Worm (Caenorhabditis elegans) whole organism, late embryonic: ENCODE results near the gene grk-2.

Experiments
- C38D4.7 ChIP-seq: fragments of 200-800 bp; sonication (Bioruptor generic); optimal IDR thresholded peaks from 2 replicates; lab custom pipeline; 2018; ENCODE audit warnings: mild to moderate bottlenecking, missing genetic modification characterization, moderate library complexity, missing compliant biosample characterization
- F13H6.1 ChIP-seq: sonication (generic microtip); optimal IDR thresholded peaks from 2 replicates; lab custom pipeline; 2016; ENCODE audit warnings: missing genetic modification characterization, missing compliant biosample characterization
- ahr-1 ChIP-seq: sonication (generic microtip); optimal IDR thresholded peaks from 2 replicates; lab custom pipeline; 2016; ENCODE audit warnings: missing genetic modification characterization, missing compliant biosample characterization
- ama-1 ChIP-seq: fragments of 150-350 bp; optimal IDR thresholded peaks from 2 replicates; lab custom pipeline; 2014
- ceh-14 ChIP-seq: sonication (generic microtip); optimal IDR thresholded peaks from 2 replicates; lab custom pipeline; 2016; ENCODE audit warnings: missing genotype, missing genetic modification characterization, missing compliant biosample characterization
- ceh-18 ChIP-seq: sonication (generic microtip); optimal IDR thresholded peaks from 2 replicates; lab custom pipeline; 2016; ENCODE audit warnings: missing genetic modification characterization, missing compliant biosample characterization
- ceh-19 ChIP-seq: fragments of 200-800 bp; sonication (Bioruptor generic); optimal IDR thresholded peaks from 2 replicates; lab custom pipeline; 2018; ENCODE audit warnings: mild to moderate bottlenecking, missing genetic modification characterization, missing compliant biosample characterization
- ceh-22 ChIP-seq: sonication (generic microtip); optimal IDR thresholded peaks from 2 replicates; lab custom pipeline; 2017; ENCODE audit warnings: missing biosample characterization, missing genetic modification characterization
- ceh-30 ChIP-seq: fragments of 150-350 bp; optimal IDR thresholded peaks from 2 replicates; lab custom pipeline; 2014; ENCODE audit warnings: missing biosample characterization, missing genetic modification characterization
- ceh-31 ChIP-seq: sonication (generic microtip); optimal IDR thresholded peaks from 2 replicates; lab custom pipeline; 2016; ENCODE audit warnings: missing genetic modification characterization, missing compliant biosample characterization
- ceh-34 ChIP-seq: sonication (generic microtip); optimal IDR thresholded peaks from 2 replicates; lab custom pipeline; 2016; ENCODE audit warnings: mild to moderate bottlenecking, missing genetic modification characterization, missing compliant biosample characterization
- ceh-48 ChIP-seq: sonication (generic microtip); optimal IDR thresholded peaks from 2 replicates; lab custom pipeline; 2016; ENCODE audit warnings: missing genetic modification characterization, inconsistent platforms, missing compliant biosample characterization
- che-1 ChIP-seq: sonication (generic microtip); optimal IDR thresholded peaks from 2 replicates; lab custom pipeline; 2016; ENCODE audit warnings: mild to moderate bottlenecking, missing genetic modification characterization, missing compliant biosample characterization
- dmd-4 ChIP-seq: sonication (generic microtip); optimal IDR thresholded peaks from 2 replicates; lab custom pipeline; 2016; ENCODE audit warnings: borderline replicate concordance, missing genetic modification characterization, missing compliant biosample characterization
- elt-2 ChIP-seq: sonication (generic microtip); optimal IDR thresholded peaks from 2 replicates; lab custom pipeline; 2016; ENCODE audit warnings: missing genetic modification reagents, missing genetic modification characterization, missing compliant biosample characterization
- ets-4 ChIP-seq: sonication (generic microtip); optimal IDR thresholded peaks from 2 replicates; lab custom pipeline; 2016; ENCODE audit warnings: missing genetic modification characterization, missing compliant biosample characterization
- eyg-1 ChIP-seq: sonication (generic microtip); optimal IDR thresholded peaks from 2 replicates; lab custom pipeline; 2016; ENCODE audit warnings: missing genotype, missing genetic modification characterization, missing compliant biosample characterization
- fax-1 ChIP-seq: sonication (generic microtip); optimal IDR thresholded peaks from 2 replicates; lab custom pipeline; 2016; ENCODE audit warnings: missing genotype, missing genetic modification characterization, missing compliant biosample characterization
- gmeb-2 ChIP-seq: sonication (generic microtip); optimal IDR thresholded peaks from 2 replicates; lab custom pipeline; 2016; ENCODE audit warnings: missing genetic modification characterization, inconsistent platforms, missing compliant biosample characterization
- hlh-13 ChIP-seq: fragments of 200-800 bp; sonication (Bioruptor generic); optimal IDR thresholded peaks from 2 replicates; lab custom pipeline; 2018; ENCODE audit warnings: mild to moderate bottlenecking, missing genetic modification characterization, missing compliant biosample characterization
- hlh-30 ChIP-seq: sonication (generic microtip); optimal IDR thresholded peaks from 2 replicates; lab custom pipeline; 2017; ENCODE audit warnings: antibody characterized with exemption, missing genetic modification characterization, missing compliant biosample characterization; ENCODE audit not compliant: insufficient read depth
- hlh-6 ChIP-seq: sonication (generic microtip); optimal IDR thresholded peaks from 2 replicates; lab custom pipeline; 2016; ENCODE audit warnings: missing genotype, missing genetic modification characterization, missing compliant biosample characterization
- lim-6 ChIP-seq: sonication (generic microtip); optimal IDR thresholded peaks from 2 replicates; lab custom pipeline; 2016; ENCODE audit warnings: missing genetic modification characterization, missing compliant biosample characterization
- lin-11 ChIP-seq: fragments of 200-800 bp; sonication (Bioruptor generic); optimal IDR thresholded peaks from 2 replicates; lab custom pipeline; 2018; ENCODE audit warnings: mild to moderate bottlenecking, missing genetic modification characterization, missing compliant biosample characterization
- madf-2 ChIP-seq: sonication (generic microtip); optimal IDR thresholded peaks from 2 replicates; lab custom pipeline; 2017; ENCODE audit warnings: missing genetic modification characterization, missing compliant biosample characterization
- mec-3 ChIP-seq: sonication (generic microtip); optimal IDR thresholded peaks from 2 replicates; lab custom pipeline; 2016; ENCODE audit warnings: borderline replicate concordance, missing genetic modification characterization, missing compliant biosample characterization
- nfya-1 ChIP-seq: sonication (generic microtip); optimal IDR thresholded peaks from 2 replicates; lab custom pipeline; 2017; ENCODE audit warnings: missing genetic modification characterization, mild to moderate bottlenecking, missing compliant biosample characterization, antibody characterized with exemption, moderate library complexity
- nhr-11 ChIP-seq: fragments of 150-350 bp; optimal IDR thresholded peaks from 2 replicates; lab custom pipeline; 2014; ENCODE audit warnings: missing biosample characterization, missing genetic modification characterization
- odd-2 ChIP-seq: sonication (generic microtip); optimal IDR thresholded peaks from 2 replicates; lab custom pipeline; 2017; ENCODE audit warnings: antibody characterized with exemption, mild to moderate bottlenecking, missing genetic modification characterization, missing compliant biosample characterization
- pat-9 ChIP-seq: fragments of 200-800 bp; sonication (Bioruptor generic); optimal IDR thresholded peaks from 2 replicates; lab custom pipeline; 2018; ENCODE audit warnings: mild to moderate bottlenecking, missing genetic modification characterization, moderate library complexity, missing compliant biosample characterization
- pax-1 ChIP-seq: fragments of 150-350 bp; optimal IDR thresholded peaks from 2 replicates; lab custom pipeline; 2014; ENCODE audit warnings: missing biosample characterization, missing genetic modification characterization
- pha-2 ChIP-seq: sonication (generic microtip); optimal IDR thresholded peaks from 2 replicates; lab custom pipeline; 2017; ENCODE audit warnings: mild to moderate bottlenecking, missing genetic modification characterization, missing compliant biosample characterization
- pros-1 ChIP-seq: fragments of 150-350 bp; optimal IDR thresholded peaks from 2 replicates; lab custom pipeline; 2014; ENCODE audit warnings: missing biosample characterization, missing genetic modification reagents, missing genetic modification characterization
- ref-2 ChIP-seq: sonication (generic microtip); optimal IDR thresholded peaks from 2 replicates; lab custom pipeline; 2016; ENCODE audit warnings: missing genetic modification characterization, missing compliant biosample characterization
- sox-2 ChIP-seq: fragments of 200-800 bp; sonication (Bioruptor generic); IDR thresholded peaks from 2 replicates; pipeline ENCODE4 v1.3.6; 2022; ENCODE audit warnings: missing genetic modification reagents, missing genetic modification characterization, missing compliant biosample characterization
- sox-4 ChIP-seq: sonication (generic microtip); optimal IDR thresholded peaks from 2 replicates; lab custom pipeline; 2017; ENCODE audit warnings: mild to moderate bottlenecking, missing genetic modification characterization, inconsistent platforms, missing compliant biosample characterization
- tbx-2 ChIP-seq: sonication (generic microtip); optimal IDR thresholded peaks from 2 replicates; lab custom pipeline; 2016; ENCODE audit warnings: missing genetic modification characterization, missing compliant biosample characterization
- tbx-7 ChIP-seq: sonication (generic microtip); optimal IDR thresholded peaks from 2 replicates; lab custom pipeline; 2016; ENCODE audit warnings: missing genotype, missing genetic modification characterization, missing compliant biosample characterization
- unc-42 ChIP-seq: sonication (generic microtip); optimal IDR thresholded peaks from 2 replicates; lab custom pipeline; 2016; ENCODE audit warnings: missing genotype, missing genetic modification characterization, missing compliant biosample characterization
- unc-86 ChIP-seq: sonication (generic microtip); optimal IDR thresholded peaks from 2 replicates; lab custom pipeline; 2016; ENCODE audit warnings: missing genetic modification characterization, missing compliant biosample characterization
- zip-5 ChIP-seq: sonication (generic microtip); optimal IDR thresholded peaks from 2 replicates; lab custom pipeline; 2016; ENCODE audit warnings: missing genetic modification characterization, missing compliant biosample characterization
- ztf-16 ChIP-seq: sonication (generic microtip); optimal IDR thresholded peaks from 2 replicates; lab custom pipeline; 2017; ENCODE audit warnings: missing genetic modification characterization, missing compliant biosample characterization

The grk-2 gene

DNA sequence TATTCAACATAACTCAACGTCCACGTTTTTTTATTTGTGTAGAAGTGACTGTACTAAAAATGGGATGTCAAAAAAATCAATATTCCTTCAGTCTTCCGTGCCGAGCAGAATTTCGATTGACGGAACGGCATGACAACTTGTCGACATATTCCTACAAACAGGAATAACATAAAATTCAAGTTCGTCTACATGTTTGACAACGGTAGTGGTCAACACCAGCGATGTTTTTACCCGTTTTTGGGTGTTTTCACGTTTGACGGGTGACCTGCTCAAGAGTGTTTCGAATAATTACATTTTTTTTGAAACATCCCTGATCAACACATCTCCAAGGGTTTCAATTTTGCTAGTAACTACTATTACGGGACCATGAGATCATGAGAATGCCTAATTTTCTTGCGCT is 16.0 kb downstream of the grk-2 start, which contains the start of gene W02B3.7:
TSS of gene W02B3.7 (minus strand) at position 101 of the 400 bp plus-strand sequence.
- TF ChIP-seq sox-4 (no peak), pros-1 (no peak), ceh-48 (tag; lab: Kevin White, UChicago) (no peak), pha-2 (tag; lab: Kevin White, UChicago) (no peak), ceh-14 (tag; lab: Kevin White, UChicago) (no peak), nhr-11 (tag; lab: Kevin White, UChicago) (no peak), ceh-18 (no peak), tbx-2 (tag; lab: Kevin White, UChicago) (no peak), tbx-7 (tag; lab: Kevin White, UChicago) (no peak), ceh-22 (tag; lab: Kevin White, UChicago) (no peak), che-1 (no peak), unc-86 (tag; lab: Kevin White, UChicago) (no peak), gmeb-2 (tag; lab: Kevin White, UChicago) (no peak)

- TF ChIP-seq tbx-7 (tag; lab: Kevin White, UChicago) (no peak), F13H6.1 (tag; lab: Kevin White, UChicago) (no peak), lin-11 (no peak), eyg-1 (no peak), ceh-31 (tag; lab: Kevin White, UChicago) (no peak), ceh-14 (tag; lab: Kevin White, UChicago) (no peak), sox-4 (no peak), dmd-4 (tag; lab: Kevin White, UChicago) (no peak), ceh-30 (no peak), ets-4 (tag; lab: Kevin White, UChicago) (no peak), sox-2 (GFP tag; lab: Robert Waterston, UW) (no peak), hlh-6 (tag; lab: Kevin White, UChicago) (no peak), ama-1 (lab: Kevin White, UChicago) (no peak), odd-2 (tag; lab: Kevin White, UChicago) (no peak), lim-6 (tag; lab: Kevin White, UChicago) (no peak), nfya-1 (tag; lab: Kevin White, UChicago) (no peak)
Measured at ce11 chrIII:696372-696771, 20.4 kb downstream of the grk-2 start, which contains the start of gene sel-15. TSS of gene sel-15 (minus strand) at chrIII:696472.

DNA sequence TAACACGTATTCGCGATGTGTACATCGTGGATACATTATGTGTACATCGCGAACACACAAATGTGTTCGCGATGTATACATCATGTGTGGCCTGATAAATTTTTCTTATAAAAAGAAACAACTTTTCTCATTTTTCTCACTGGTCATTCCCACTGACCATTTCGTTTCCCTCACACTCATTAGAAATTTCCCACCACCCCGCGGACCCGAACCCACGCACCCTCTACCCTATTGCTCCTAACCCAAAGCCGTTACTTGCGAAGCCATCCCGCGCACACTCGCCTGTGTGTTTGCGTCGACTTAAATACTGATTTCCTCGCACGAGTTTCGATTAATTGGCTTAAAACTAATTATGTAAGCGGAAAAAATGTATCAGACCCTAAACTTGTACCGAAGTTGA is 22.9 kb downstream of the grk-2 start:
- TF ChIP-seq elt-2 (tag; lab: Kevin White, UChicago), result no peak
- TF ChIP-seq ceh-34 (tag; lab: Kevin White, UChicago), result no peak
- no peak for TF ChIP-seq hlh-30 (tag; lab: Kevin White, UChicago)
- TF ChIP-seq ceh-14 (tag; lab: Kevin White, UChicago), result no peak
- no peak for TF ChIP-seq pros-1
- no peak for TF ChIP-seq pax-1 (tag; lab: Kevin White, UChicago)
- TF ChIP-seq C38D4.7, result no peak
- TF ChIP-seq ets-4 (tag; lab: Kevin White, UChicago), result no peak
- no peak for TF ChIP-seq zip-5
- TF ChIP-seq ahr-1 (tag; lab: Kevin White, UChicago), result no peak
- no peak for TF ChIP-seq tbx-2 (tag; lab: Kevin White, UChicago)
- no peak for TF ChIP-seq pat-9 (tag; lab: Kevin White, UChicago)
- no peak for TF ChIP-seq ama-1 (lab: Kevin White, UChicago)
- no peak for TF ChIP-seq madf-2 (tag; lab: Kevin White, UChicago)

DNA sequence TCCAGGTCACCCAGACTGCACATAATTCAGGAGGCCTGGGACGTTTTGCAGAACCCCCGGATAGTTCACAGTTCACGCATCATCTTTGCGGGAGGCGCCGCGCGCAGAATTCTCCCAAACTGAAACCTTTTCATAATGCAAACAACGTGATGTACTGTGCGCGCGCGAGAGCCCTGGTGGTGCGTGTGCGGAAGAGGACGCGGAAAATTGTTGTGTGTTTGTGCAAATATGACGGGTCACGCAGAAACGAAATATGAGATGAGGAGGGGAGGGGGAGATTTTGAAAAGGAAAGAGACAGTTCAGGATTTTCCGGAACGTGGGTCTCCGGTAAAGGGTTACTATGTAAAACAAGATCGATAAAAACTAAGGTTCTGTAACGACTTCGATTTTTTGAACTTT is 34.1 kb downstream of the grk-2 start:
- no peak for TF ChIP-seq gmeb-2 (tag; lab: Kevin White, UChicago)
- peak; percentile 70 for TF ChIP-seq ceh-34 (tag; lab: Kevin White, UChicago)
- TF ChIP-seq ref-2 (tag; lab: Kevin White, UChicago), result no peak
- TF ChIP-seq dmd-4 (tag; lab: Kevin White, UChicago), result peak; percentile 0
- TF ChIP-seq ceh-19, result no peak
- no peak for TF ChIP-seq elt-2 (tag; lab: Kevin White, UChicago)
- TF ChIP-seq hlh-13 (GFP tag; lab: Kevin White, UChicago), result no peak
- no peak for TF ChIP-seq ztf-16 (tag; lab: Kevin White, UChicago)
- TF ChIP-seq hlh-6 (tag; lab: Kevin White, UChicago), result no peak
- TF ChIP-seq fax-1 (tag; lab: Kevin White, UChicago), result no peak
- TF ChIP-seq ceh-22 (tag; lab: Kevin White, UChicago), result no peak
- no peak for TF ChIP-seq unc-42
- TF ChIP-seq zip-5, result no peak
- no peak for TF ChIP-seq mec-3
- no peak for TF ChIP-seq pax-1 (tag; lab: Kevin White, UChicago)
- no peak for TF ChIP-seq pat-9 (tag; lab: Kevin White, UChicago)
